Comparison of ENCODE assay signal across 1 fruit fly cellular context in genomic region chr2L:18137591-18138247, dm6.
TF ChIP-seq lines count a peak whose summit lies in the region.

Gene kel, minus strand, starts transcription at chr2L:18138083.

TF ChIP-seq in whole organism, embryonic, 481 proteins besides CTCF, POLR2A, EP300 and RAD21 (continued from another document):
- peak; percentile 37 for TF ChIP-seq HmgD (GFP tag; optimal IDR thresholded peaks at IDR 0.05; lab: Kevin White, UChicago)
- no peak for TF ChIP-seq Lpt (GFP tag; optimal IDR thresholded peaks at IDR 0.05; lab: Kevin White, UChicago)
- TF ChIP-seq ab (GFP tag; optimal IDR thresholded peaks at IDR 0.05; lab: Kevin White, UChicago): no peak
- no peak for TF ChIP-seq Neu2 (GFP tag; optimal IDR thresholded peaks at IDR 0.05; lab: Kevin White, UChicago; ENCODE audit: borderline replicate concordance)
- TF ChIP-seq Xbp1 (GFP tag; optimal IDR thresholded peaks at IDR 0.05; lab: Kevin White, UChicago): peak; percentile 55
- TF ChIP-seq CG12942 (GFP tag; optimal IDR thresholded peaks at IDR 0.05; lab: Kevin White, UChicago): peak; percentile 21
- no peak for TF ChIP-seq br (optimal IDR thresholded peaks at IDR 0.05; lab: Kevin White, UChicago)
- no peak for TF ChIP-seq Tbp (GFP tag; optimal IDR thresholded peaks at IDR 0.05; lab: Kevin White, UChicago)
- peak; percentile 43 for TF ChIP-seq NK7.1 (GFP tag; optimal IDR thresholded peaks at IDR 0.05; lab: Kevin White, UChicago)
- TF ChIP-seq hbn (GFP tag; IDR thresholded peaks at IDR 0.05; lab: Robert Waterston, UW; ENCODE audit: partially characterized antibody): peak; percentile 35; the same call in 1 of the 2 replicates
- TF ChIP-seq CG30431 (GFP tag; optimal IDR thresholded peaks at IDR 0.05; lab: Kevin White, UChicago): no peak
- 0 out of 3 replicates have a peak, but pooled peaks have one; percentile 44 for TF ChIP-seq CG3726 (GFP tag; IDR thresholded peaks at IDR 0.05; lab: Robert Waterston, UW)
- TF ChIP-seq CG8290 (GFP tag; optimal IDR thresholded peaks at IDR 0.05; lab: Kevin White, UChicago): peak; percentile 13
- peak; percentile 21 to 82 for TF ChIP-seq CG8290 (tag; optimal IDR thresholded peaks at IDR 0.05; lab: Kevin White, UChicago)
- no peak for TF ChIP-seq trh (GFP tag; optimal IDR thresholded peaks at IDR 0.05; lab: Kevin White, UChicago)
- no peak; the same call in 1 of the 2 replicates for TF ChIP-seq aop (GFP tag; IDR thresholded peaks at IDR 0.05; lab: Robert Waterston, UW)
- TF ChIP-seq Hr3 (GFP tag; optimal IDR thresholded peaks at IDR 0.05; lab: Kevin White, UChicago): peak; percentile 9
- no peak for TF ChIP-seq CG18011 (GFP tag; optimal IDR thresholded peaks at IDR 0.05; lab: Kevin White, UChicago)
- TF ChIP-seq CG16815 (GFP tag; optimal IDR thresholded peaks at IDR 0.05; lab: Kevin White, UChicago): no peak
- TF ChIP-seq Awh (GFP tag; IDR thresholded peaks at IDR 0.05; lab: Robert Waterston, UW): 0 out of 2 replicates have a peak, but pooled peaks have one; percentile 11
- TF ChIP-seq CG10431 (GFP tag; optimal IDR thresholded peaks at IDR 0.05; lab: Kevin White, UChicago): no peak
- no peak; the same call in 2 of the 3 replicates for TF ChIP-seq jigr1 (GFP tag; IDR thresholded peaks at IDR 0.05; lab: Robert Waterston, UW)
- TF ChIP-seq pb (GFP tag; optimal IDR thresholded peaks at IDR 0.05; lab: Kevin White, UChicago): no peak
- no peak for TF ChIP-seq crc (GFP tag; optimal IDR thresholded peaks at IDR 0.05; lab: Kevin White, UChicago)
- no peak for TF ChIP-seq CG14667 (GFP tag; IDR thresholded peaks at IDR 0.05; lab: Robert Waterston, UW)
- TF ChIP-seq Meics (GFP tag; optimal IDR thresholded peaks at IDR 0.05; lab: Kevin White, UChicago): peak; percentile 57
- TF ChIP-seq chm (GFP tag; IDR thresholded peaks at IDR 0.05; lab: Robert Waterston, UW): peak; percentile 73
- TF ChIP-seq chinmo (GFP tag; IDR thresholded peaks at IDR 0.05; lab: Robert Waterston, UW; ENCODE audit: partially characterized antibody): peak; percentile 65; the same call in 1 of the 4 replicates
- TF ChIP-seq Asciz (GFP tag; optimal IDR thresholded peaks at IDR 0.05; lab: Kevin White, UChicago): peak; percentile 20
- TF ChIP-seq chif (GFP tag; optimal IDR thresholded peaks at IDR 0.05; lab: Kevin White, UChicago): peak in 1 of 2 experiments; percentile 15
- peak; percentile 56 for TF ChIP-seq gem (tag; optimal IDR thresholded peaks at IDR 0.05; lab: Kevin White, UChicago)
